Fruit fly (Drosophila melanogaster) whole organism, embryonic: Measurements from ENCODE around the gene CAH16.
A peak's percentile ranks its signal among the peaks of the same experiment; 100 is the strongest.

ENCODE experiments used
- Ada2b ChIP-seq: fragments of 200-800 bp; sonication (Bioruptor generic); IDR thresholded peaks from 2 replicates; pipeline ENCODE4 v1.3.6; 2022; ENCODE audit warnings: missing biosample characterization, missing genetic modification characterization
- BEAF-32 ChIP-seq: fragments of 200-800 bp; sonication (Bioruptor generic); optimal IDR thresholded peaks from 3 replicates; lab custom pipeline; 2017; ENCODE audit warnings: missing biosample characterization, missing genetic modification characterization, mild to moderate bottlenecking, moderate library complexity, missing genetic modification reagents
- CG10431 ChIP-seq: fragments of 200-800 bp; sonication (Bioruptor generic); optimal IDR thresholded peaks from 3 replicates; lab custom pipeline; 2018; ENCODE audit warnings: missing biosample characterization, mild to moderate bottlenecking, missing genetic modification characterization
- CG10543 ChIP-seq: fragments of 200-800 bp; sonication (Bioruptor generic); optimal IDR thresholded peaks from 3 replicates; lab custom pipeline; 2017; ENCODE audit warnings: missing biosample characterization, mild to moderate bottlenecking, missing genetic modification characterization, moderate library complexity
- CG10654 ChIP-seq: fragments of 200-800 bp; sonication (Bioruptor generic); optimal IDR thresholded peaks from 2 replicates; lab custom pipeline; 2016; ENCODE audit warnings: missing biosample characterization, missing genetic modification characterization
- CG12155 ChIP-seq: fragments of 200-800 bp; sonication (Bioruptor generic); optimal IDR thresholded peaks from 3 replicates; lab custom pipeline; 2016; ENCODE audit warnings: missing biosample characterization, missing genetic modification characterization
- CG13624 ChIP-seq: fragments of 200-800 bp; sonication (Bioruptor generic); optimal IDR thresholded peaks from 2 replicates; lab custom pipeline; 2016; ENCODE audit warnings: missing biosample characterization, missing genetic modification characterization
- CG13775 ChIP-seq: fragments of 200-800 bp; sonication (Bioruptor generic); optimal IDR thresholded peaks from 3 replicates; lab custom pipeline; 2017; ENCODE audit warnings: missing biosample characterization, mild to moderate bottlenecking, missing genetic modification characterization
- CG14860 ChIP-seq: fragments of 200-800 bp; sonication (Bioruptor generic); IDR thresholded peaks from 3 replicates; pipeline ENCODE4 v1.3.6; 2022; ENCODE audit warnings: missing biosample characterization, missing genetic modification characterization; ENCODE audit not compliant: partially characterized antibody
- CG1529 ChIP-seq: fragments of 200-800 bp; sonication (Bioruptor generic); optimal IDR thresholded peaks from 3 replicates; lab custom pipeline; 2018; ENCODE audit warnings: missing biosample characterization, missing genetic modification characterization
- CG15696 ChIP-seq: fragments of 200-800 bp; sonication (Bioruptor generic); optimal IDR thresholded peaks from 2 replicates; lab custom pipeline; 2019; ENCODE audit warnings: missing biosample characterization, mild to moderate bottlenecking, missing genetic modification characterization, moderate library complexity
- CG18011 ChIP-seq: fragments of 200-800 bp; sonication (Bioruptor generic); optimal IDR thresholded peaks from 2 replicates; lab custom pipeline; 2017; ENCODE audit warnings: missing biosample characterization, missing genetic modification characterization, mild to moderate bottlenecking, moderate library complexity, missing genotype
- CG18619 ChIP-seq: fragments of 200-800 bp; sonication (Bioruptor generic); optimal IDR thresholded peaks from 3 replicates; lab custom pipeline; 2017; ENCODE audit warnings: missing biosample characterization, mild to moderate bottlenecking, missing genetic modification characterization
- CG30403 ChIP-seq: fragments of 200-800 bp; sonication (Bioruptor generic); optimal IDR thresholded peaks from 3 replicates; lab custom pipeline; 2016; ENCODE audit warnings: missing biosample characterization, missing genetic modification characterization
- CG3065 ChIP-seq: fragments of 200-800 bp; sonication (Bioruptor generic); optimal IDR thresholded peaks from 2 replicates; lab custom pipeline; 2016; ENCODE audit warnings: missing biosample characterization, missing genetic modification characterization
- CG33213 ChIP-seq: fragments of 200-800 bp; sonication (Bioruptor generic); optimal IDR thresholded peaks from 3 replicates; lab custom pipeline; 2016; ENCODE audit warnings: missing biosample characterization, missing genetic modification characterization
- CG34376 ChIP-seq: fragments of 200-800 bp; sonication (Bioruptor generic); optimal IDR thresholded peaks from 2 replicates; lab custom pipeline; 2018; ENCODE audit warnings: missing biosample characterization, mild to moderate bottlenecking, missing genetic modification characterization
- CG3726 ChIP-seq: fragments of 200-800 bp; sonication (Bioruptor generic); IDR thresholded peaks from 3 replicates; pipeline ENCODE4, ENCODE4 v1.3.6; 2022; ENCODE audit warnings: missing biosample characterization, missing genetic modification characterization
- CG3838 ChIP-seq: fragments of 200-800 bp; sonication (Bioruptor generic); optimal IDR thresholded peaks from 3 replicates; lab custom pipeline; 2016; ENCODE audit warnings: missing biosample characterization, missing genetic modification characterization
- CG4328 ChIP-seq: fragments of 200-800 bp; sonication (Bioruptor generic); optimal IDR thresholded peaks from 3 replicates; lab custom pipeline; 2017; ENCODE audit warnings: missing biosample characterization, missing genetic modification reagents, missing genetic modification characterization
- CG4617 ChIP-seq: fragments of 200-800 bp; sonication (Bioruptor generic); optimal IDR thresholded peaks from 3 replicates; lab custom pipeline; 2016; ENCODE audit warnings: missing biosample characterization, missing genetic modification characterization, borderline replicate concordance
- CG6254 ChIP-seq: fragments of 200-800 bp; sonication (Bioruptor generic); optimal IDR thresholded peaks from 3 replicates; lab custom pipeline; 2017; ENCODE audit warnings: mild to moderate bottlenecking, missing biosample characterization, missing genetic modification reagents, missing genetic modification characterization
- CG6765 ChIP-seq: fragments of 200-800 bp; sonication (Bioruptor generic); optimal IDR thresholded peaks from 3 replicates; lab custom pipeline; 2017; ENCODE audit warnings: missing biosample characterization, mild to moderate bottlenecking, missing genetic modification characterization
- CG7987 ChIP-seq: fragments of 200-800 bp; sonication (Bioruptor generic); optimal IDR thresholded peaks from 2 replicates; lab custom pipeline; 2018; ENCODE audit warnings: missing biosample characterization, mild to moderate bottlenecking, missing genetic modification characterization, moderate library complexity
- Camta ChIP-seq: fragments of 200-800 bp; sonication (Bioruptor generic); optimal IDR thresholded peaks from 2 replicates; lab custom pipeline; 2016; ENCODE audit warnings: missing biosample characterization, missing genetic modification characterization
- Dad ChIP-seq: fragments of 200-800 bp; sonication (Bioruptor generic); optimal IDR thresholded peaks from 3 replicates; lab custom pipeline; 2016; ENCODE audit warnings: missing biosample characterization, missing genetic modification characterization
- Dp ChIP-seq: fragments of 200-800 bp; sonication (Bioruptor generic); optimal IDR thresholded peaks from 2 replicates; lab custom pipeline; 2018; ENCODE audit warnings: missing biosample characterization, mild to moderate bottlenecking, missing genetic modification characterization, moderate library complexity
- Ets65A ChIP-seq: fragments of 200-800 bp; sonication (Bioruptor generic); peaks from one replicate; lab custom pipeline; 2016; ENCODE audit warnings: missing biosample characterization, missing genetic modification characterization
- Ets97D ChIP-seq: fragments of 200-800 bp; sonication (Bioruptor generic); optimal IDR thresholded peaks from 3 replicates; lab custom pipeline; 2016; ENCODE audit warnings: missing biosample characterization, missing genetic modification characterization
- Max ChIP-seq: fragments of 200-800 bp; sonication (Bioruptor generic); optimal IDR thresholded peaks from 2 replicates; lab custom pipeline; 2016; ENCODE audit warnings: missing biosample characterization, mild to moderate bottlenecking, missing genetic modification characterization
- Mes4 ChIP-seq: fragments of 200-800 bp; sonication (Bioruptor generic); optimal IDR thresholded peaks from 2 replicates; lab custom pipeline; 2016; ENCODE audit warnings: missing biosample characterization, missing genetic modification characterization
- Pdp1 ChIP-seq, 2 experiments: fragments of 200-800 bp; sonication (Bioruptor generic); optimal IDR thresholded peaks; 3 replicates each; lab custom pipeline; 2016; ENCODE audit warnings: missing biosample characterization in 2 of 2, missing genetic modification characterization in 2 of 2, mild to moderate bottlenecking in 1 of 2, moderate library complexity in 1 of 2
- Sry-δ ChIP-seq: fragments of 200-800 bp; sonication (Bioruptor generic); optimal IDR thresholded peaks from 2 replicates; lab custom pipeline; 2016; ENCODE audit warnings: missing biosample characterization, missing genetic modification characterization
- Ssrp ChIP-seq: fragments of 200-800 bp; sonication (Bioruptor generic); optimal IDR thresholded peaks from 2 replicates; lab custom pipeline; 2018; ENCODE audit warnings: missing biosample characterization, mild to moderate bottlenecking, missing genetic modification characterization, moderate library complexity
- bsh ChIP-seq, 2 experiments: fragments of 200-800 bp; sonication (Bioruptor generic); optimal IDR thresholded peaks; 2 replicates each; lab custom pipeline; 2017 to 2018; ENCODE audit warnings: mild to moderate bottlenecking in 2 of 2, missing biosample characterization in 2 of 2, missing genetic modification characterization in 2 of 2, moderate library complexity in 1 of 2
- btn ChIP-seq: fragments of 200-800 bp; sonication (Bioruptor generic); optimal IDR thresholded peaks from 2 replicates; lab custom pipeline; 2016; ENCODE audit warnings: missing biosample characterization, missing genetic modification characterization
- crp ChIP-seq, 2 experiments: fragments of 200-800 bp; sonication (Bioruptor generic); optimal IDR thresholded peaks; 2 replicates in 1 of 2; 3 replicates in 1 of 2; lab custom pipeline; 2017; ENCODE audit warnings: missing biosample characterization in 2 of 2, missing genetic modification characterization in 2 of 2, mild to moderate bottlenecking in 1 of 2, moderate library complexity in 1 of 2
- disco-r ChIP-seq: fragments of 200-800 bp; sonication (Bioruptor generic); optimal IDR thresholded peaks from 2 replicates; lab custom pipeline; 2016; ENCODE audit warnings: missing biosample characterization, missing genetic modification characterization
- dm ChIP-seq: fragments of 200-800 bp; sonication (Bioruptor generic); optimal IDR thresholded peaks from 3 replicates; lab custom pipeline; 2016; ENCODE audit warnings: missing biosample characterization, missing genetic modification characterization
- dmrt99B ChIP-seq: fragments of 200-800 bp; sonication (Bioruptor generic); optimal IDR thresholded peaks from 2 replicates; lab custom pipeline; 2018; ENCODE audit warnings: missing biosample characterization, mild to moderate bottlenecking, missing genetic modification characterization, moderate library complexity
- gce ChIP-seq: fragments of 200-800 bp; sonication (Bioruptor generic); IDR thresholded peaks from 3 replicates; pipeline ENCODE4 v1.3.6; 2022; ENCODE audit warnings: missing biosample characterization, missing genetic modification characterization
- gem ChIP-seq: fragments of 200-800 bp; sonication (Bioruptor generic); optimal IDR thresholded peaks from 2 replicates; lab custom pipeline; 2019; ENCODE audit warnings: missing biosample characterization, mild to moderate bottlenecking, missing genetic modification characterization, moderate library complexity
- knrl ChIP-seq: fragments of 200-800 bp; sonication (Bioruptor generic); IDR thresholded peaks from 3 replicates; pipeline ENCODE4 v1.3.6; 2022; ENCODE audit warnings: missing biosample characterization, missing genetic modification characterization; ENCODE audit not compliant: partially characterized antibody
- mirr ChIP-seq: fragments of 200-800 bp; sonication (Bioruptor generic); optimal IDR thresholded peaks from 3 replicates; lab custom pipeline; 2018; ENCODE audit warnings: missing biosample characterization, mild to moderate bottlenecking, missing genetic modification characterization
- nerfin-1 ChIP-seq: fragments of 200-800 bp; sonication (Bioruptor generic); optimal IDR thresholded peaks from 3 replicates; lab custom pipeline; 2019; ENCODE audit warnings: missing biosample characterization, mild to moderate bottlenecking, missing genetic modification characterization, moderate library complexity
- salm ChIP-seq: fragments of 200-800 bp; sonication (Bioruptor generic); optimal IDR thresholded peaks from 2 replicates; lab custom pipeline; 2018; ENCODE audit warnings: missing biosample characterization, mild to moderate bottlenecking, missing genetic modification characterization
- sens ChIP-seq: fragments of 200-800 bp; sonication (Bioruptor generic); peaks from one replicate; lab custom pipeline; 2016; ENCODE audit warnings: missing biosample characterization, missing genetic modification characterization
- sug ChIP-seq: fragments of 200-800 bp; optimal IDR thresholded peaks from 2 replicates; lab custom pipeline; 2019; ENCODE audit warnings: missing biosample characterization, mild to moderate bottlenecking, missing genetic modification characterization, moderate library complexity
- unpg ChIP-seq: fragments of 200-800 bp; sonication (Bioruptor generic); optimal IDR thresholded peaks from 3 replicates; lab custom pipeline; 2018; ENCODE audit warnings: missing biosample characterization, mild to moderate bottlenecking, missing genetic modification characterization, moderate library complexity
- z ChIP-seq: fragments of 200-800 bp; sonication (Bioruptor generic); IDR thresholded peaks from 3 replicates; pipeline ENCODE4 v1.3.6; 2022; ENCODE audit warnings: missing biosample characterization, missing genetic modification characterization

The CAH16 gene

DNA sequence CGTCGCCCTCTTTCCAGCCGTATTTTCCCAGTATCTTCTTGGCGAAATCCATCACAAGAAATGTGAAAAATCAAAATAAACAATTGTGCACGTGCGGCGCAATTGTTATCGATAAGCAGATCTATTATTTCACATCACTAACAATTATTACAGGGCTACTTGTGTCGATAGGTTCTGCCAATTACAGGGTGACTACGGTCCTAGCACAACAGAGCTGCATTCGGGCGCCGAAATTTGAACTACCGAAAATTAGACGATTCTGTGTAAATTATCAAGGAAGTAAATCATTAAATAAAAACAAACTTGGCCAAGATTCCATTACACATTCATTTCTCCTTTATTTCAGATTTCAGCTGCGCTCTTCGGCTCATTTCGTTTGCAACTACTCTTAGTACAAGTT lies 44.2 kb upstream of the CAH16 start, which contains the start of gene CG15561 (continued):
- TF ChIP-seq CG18011, result peak; percentile 0
- peak; percentile 2 for TF ChIP-seq Ssrp
- TF ChIP-seq CG10654 (GFP tag; lab: Kevin White, UChicago), result peak; percentile 42
- TF ChIP-seq unpg (GFP tag; lab: Kevin White, UChicago), result no peak
- TF ChIP-seq CG13624 (GFP tag; lab: Kevin White, UChicago), result peak; percentile 70
- TF ChIP-seq Max, result peak; percentile 84
- TF ChIP-seq CG7987 (GFP tag; lab: Kevin White, UChicago), result peak; percentile 84
- TF ChIP-seq Sry-δ, result peak; percentile 96
- TF ChIP-seq Ets97D (GFP tag; lab: Kevin White, UChicago), result peak; percentile 78
- TF ChIP-seq CG13775 (GFP tag; lab: Kevin White, UChicago), result peak; percentile 6
- TF ChIP-seq dm (GFP tag; lab: Kevin White, UChicago), result peak; percentile 96
- no peak for TF ChIP-seq dmrt99B (tag; lab: Kevin White, UChicago)
- TF ChIP-seq CG6254 (GFP tag; lab: Kevin White, UChicago), result peak; percentile 100
- TF ChIP-seq Dp, result peak; percentile 98
- no peak for TF ChIP-seq Ada2b (GFP tag; lab: Robert Waterston, UW)
- TF ChIP-seq CG3065, result no peak
- TF ChIP-seq CG14860, result no peak
- TF ChIP-seq sug (tag; lab: Kevin White, UChicago), result peak; percentile 62
- peak; percentile 23 for TF ChIP-seq CG18619 (GFP tag; lab: Kevin White, UChicago)
- peak; percentile 55 for TF ChIP-seq Dad (GFP tag; lab: Kevin White, UChicago)
- TF ChIP-seq BEAF-32 (GFP tag; lab: Kevin White, UChicago), result peak; percentile 72
- TF ChIP-seq z (GFP tag; lab: Robert Waterston, UW), result no peak
- no peak for TF ChIP-seq CG4328 (GFP tag; lab: Kevin White, UChicago)
- TF ChIP-seq CG3726, result no peak
- TF ChIP-seq Camta (GFP tag; lab: Kevin White, UChicago), result peak; percentile 54
- TF ChIP-seq CG12155 (GFP tag; lab: Kevin White, UChicago), result peak; percentile 38
- TF ChIP-seq CG1529 (GFP tag; lab: Kevin White, UChicago), result peak; percentile 34
- peak in 1 of 2 experiments; percentile 2 for TF ChIP-seq crp (GFP tag; optimal IDR thresholded peaks at IDR 0.05; lab: Kevin White, UChicago)
- TF ChIP-seq CG34376 (GFP tag; lab: Kevin White, UChicago), result peak; percentile 40
- no peak for TF ChIP-seq knrl (GFP tag; lab: Robert Waterston, UW)
- peak; percentile 44 for TF ChIP-seq CG30403 (GFP tag; lab: Kevin White, UChicago)
- peak; percentile 50 for TF ChIP-seq btn
- no peak for TF ChIP-seq gce (GFP tag; lab: Robert Waterston, UW)
- peak; percentile 47 for TF ChIP-seq Mes4 (GFP tag; lab: Kevin White, UChicago)
- no peak for TF ChIP-seq bsh (GFP tag; optimal IDR thresholded peaks at IDR 0.05; lab: Kevin White, UChicago)
- peak; percentile 91 for TF ChIP-seq Ets65A (GFP tag; lab: Kevin White, UChicago)

DNA sequence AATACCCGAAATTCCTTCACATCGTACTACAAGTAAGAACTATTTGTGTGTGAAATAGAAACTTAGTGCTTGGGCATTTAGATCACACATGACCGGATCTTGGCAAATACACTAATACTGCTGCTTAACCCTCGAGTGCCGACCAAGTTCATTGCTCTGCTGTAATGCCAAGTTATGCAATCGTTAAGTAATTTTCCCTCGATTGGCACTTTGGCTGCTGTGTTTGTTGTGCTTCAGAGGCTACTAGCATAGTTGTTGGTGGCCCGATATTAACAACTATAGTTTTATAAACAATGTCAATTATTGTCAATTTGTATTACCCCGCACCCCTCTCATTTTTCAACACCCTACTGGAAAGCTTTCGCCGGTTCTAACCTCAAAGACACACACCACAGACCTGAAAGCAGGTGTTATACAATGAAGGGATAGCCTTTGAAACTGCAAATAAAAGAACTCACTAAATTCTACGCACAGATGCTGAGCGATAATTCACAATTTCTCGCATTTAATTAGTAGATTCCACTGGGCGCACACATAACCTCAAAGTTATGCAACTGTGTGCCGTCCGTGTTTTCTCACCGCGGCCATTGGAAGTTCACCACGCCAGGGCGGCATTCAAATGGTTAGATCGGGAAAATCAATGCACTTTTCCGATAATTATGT lies 41.7 kb upstream of the CAH16 start:
- TF ChIP-seq mirr (peak; percentile 18), CG3838 (GFP tag; lab: Kevin White, UChicago) (no peak), CG13775 (GFP tag; lab: Kevin White, UChicago) (no peak), CG10431 (GFP tag; lab: Kevin White, UChicago) (peak; percentile 53), CG15696 (tag; lab: Kevin White, UChicago) (no peak), sens (GFP tag; lab: Kevin White, UChicago) (peak; percentile 47), CG6765 (GFP tag; lab: Kevin White, UChicago) (no peak), Pdp1 (GFP tag; optimal IDR thresholded peaks at IDR 0.05; lab: Kevin White, UChicago) (peak in 1 of 2 experiments; percentile 100), dm (GFP tag; lab: Kevin White, UChicago) (peak; percentile 62), CG4617 (GFP tag; lab: Kevin White, UChicago) (peak; percentile 19), salm (tag; lab: Kevin White, UChicago) (peak; percentile 1), nerfin-1 (peak; percentile 89), CG33213 (peak; percentile 17), disco-r (GFP tag; lab: Kevin White, UChicago) (no peak), gem (tag; lab: Kevin White, UChicago) (no peak), CG10543 (GFP tag; lab: Kevin White, UChicago) (peak; percentile 50)
